Worm (Caenorhabditis elegans) whole organism, late embryonic: ENCODE measurements around the gene sel-2.

Experiments
- C08G9.2 ChIP-seq: sonication (generic microtip); optimal IDR thresholded peaks from 2 replicates; lab custom pipeline; 2016; ENCODE audit warnings: mild to moderate bottlenecking, missing genetic modification characterization, moderate library complexity, missing compliant biosample characterization
- C38D4.7 ChIP-seq: fragments of 200-800 bp; sonication (Bioruptor generic); optimal IDR thresholded peaks from 2 replicates; lab custom pipeline; 2018; ENCODE audit warnings: mild to moderate bottlenecking, missing genetic modification characterization, moderate library complexity, missing compliant biosample characterization
- F13H6.1 ChIP-seq: sonication (generic microtip); optimal IDR thresholded peaks from 2 replicates; lab custom pipeline; 2016; ENCODE audit warnings: missing genetic modification characterization, missing compliant biosample characterization
- K09A11.1 ChIP-seq: sonication (generic microtip); optimal IDR thresholded peaks from 2 replicates; lab custom pipeline; 2017; ENCODE audit warnings: antibody characterized with exemption, mild to moderate bottlenecking, missing genetic modification characterization, missing compliant biosample characterization; ENCODE audit not compliant: insufficient read depth
- Y22D7AL.16 ChIP-seq: sonication (generic microtip); optimal IDR thresholded peaks from 2 replicates; lab custom pipeline; 2016; ENCODE audit warnings: missing genetic modification characterization, missing compliant biosample characterization
- ahr-1 ChIP-seq: sonication (generic microtip); optimal IDR thresholded peaks from 2 replicates; lab custom pipeline; 2016; ENCODE audit warnings: missing genetic modification characterization, missing compliant biosample characterization
- ama-1 ChIP-seq: fragments of 150-350 bp; optimal IDR thresholded peaks from 2 replicates; lab custom pipeline; 2014
- ceh-14 ChIP-seq: sonication (generic microtip); optimal IDR thresholded peaks from 2 replicates; lab custom pipeline; 2016; ENCODE audit warnings: missing genotype, missing genetic modification characterization, missing compliant biosample characterization
- ceh-19 ChIP-seq: fragments of 200-800 bp; sonication (Bioruptor generic); optimal IDR thresholded peaks from 2 replicates; lab custom pipeline; 2018; ENCODE audit warnings: mild to moderate bottlenecking, missing genetic modification characterization, missing compliant biosample characterization
- ceh-30 ChIP-seq: fragments of 150-350 bp; optimal IDR thresholded peaks from 2 replicates; lab custom pipeline; 2014; ENCODE audit warnings: missing biosample characterization, missing genetic modification characterization
- ceh-6 ChIP-seq: fragments of 200-800 bp; sonication (Bioruptor generic); optimal IDR thresholded peaks from 2 replicates; lab custom pipeline; 2018; ENCODE audit warnings: mild to moderate bottlenecking, missing genetic modification characterization, missing compliant biosample characterization
- ceh-9 ChIP-seq: sonication (generic microtip); optimal IDR thresholded peaks from 2 replicates; lab custom pipeline; 2016; ENCODE audit warnings: mild to moderate bottlenecking, missing genetic modification characterization, inconsistent platforms, missing compliant biosample characterization
- che-1 ChIP-seq: sonication (generic microtip); optimal IDR thresholded peaks from 2 replicates; lab custom pipeline; 2016; ENCODE audit warnings: mild to moderate bottlenecking, missing genetic modification characterization, missing compliant biosample characterization
- dmd-4 ChIP-seq: sonication (generic microtip); optimal IDR thresholded peaks from 2 replicates; lab custom pipeline; 2016; ENCODE audit warnings: borderline replicate concordance, missing genetic modification characterization, missing compliant biosample characterization
- dve-1 ChIP-seq: sonication (generic microtip); optimal IDR thresholded peaks from 2 replicates; lab custom pipeline; 2017; ENCODE audit warnings: antibody characterized with exemption, mild to moderate bottlenecking, missing genetic modification characterization, missing compliant biosample characterization
- elt-4 ChIP-seq: sonication (generic microtip); optimal IDR thresholded peaks from 2 replicates; lab custom pipeline; 2016; ENCODE audit warnings: missing genetic modification characterization, missing compliant biosample characterization
- ets-4 ChIP-seq: sonication (generic microtip); optimal IDR thresholded peaks from 2 replicates; lab custom pipeline; 2016; ENCODE audit warnings: missing genetic modification characterization, missing compliant biosample characterization
- eyg-1 ChIP-seq: sonication (generic microtip); optimal IDR thresholded peaks from 2 replicates; lab custom pipeline; 2016; ENCODE audit warnings: missing genotype, missing genetic modification characterization, missing compliant biosample characterization
- fax-1 ChIP-seq: sonication (generic microtip); optimal IDR thresholded peaks from 2 replicates; lab custom pipeline; 2016; ENCODE audit warnings: missing genotype, missing genetic modification characterization, missing compliant biosample characterization
- fkh-10 ChIP-seq: fragments of 150-350 bp; optimal IDR thresholded peaks from 2 replicates; lab custom pipeline; 2014; ENCODE audit warnings: missing biosample characterization, missing genetic modification reagents, missing genetic modification characterization
- fkh-6 ChIP-seq: sonication (generic microtip); optimal IDR thresholded peaks from 2 replicates; lab custom pipeline; 2016; ENCODE audit warnings: missing genetic modification characterization, missing compliant biosample characterization
- gmeb-2 ChIP-seq: sonication (generic microtip); optimal IDR thresholded peaks from 2 replicates; lab custom pipeline; 2016; ENCODE audit warnings: missing genetic modification characterization, inconsistent platforms, missing compliant biosample characterization
- hlh-13 ChIP-seq: fragments of 200-800 bp; sonication (Bioruptor generic); optimal IDR thresholded peaks from 2 replicates; lab custom pipeline; 2018; ENCODE audit warnings: mild to moderate bottlenecking, missing genetic modification characterization, missing compliant biosample characterization
- hlh-30 ChIP-seq: sonication (generic microtip); optimal IDR thresholded peaks from 2 replicates; lab custom pipeline; 2017; ENCODE audit warnings: antibody characterized with exemption, missing genetic modification characterization, missing compliant biosample characterization; ENCODE audit not compliant: insufficient read depth
- hlh-6 ChIP-seq: sonication (generic microtip); optimal IDR thresholded peaks from 2 replicates; lab custom pipeline; 2016; ENCODE audit warnings: missing genotype, missing genetic modification characterization, missing compliant biosample characterization
- hlh-8 ChIP-seq: sonication (generic microtip); optimal IDR thresholded peaks from 2 replicates; lab custom pipeline; 2016; ENCODE audit warnings: missing genotype, missing genetic modification characterization, missing compliant biosample characterization
- madf-2 ChIP-seq: sonication (generic microtip); optimal IDR thresholded peaks from 2 replicates; lab custom pipeline; 2017; ENCODE audit warnings: missing genetic modification characterization, missing compliant biosample characterization
- nfya-1 ChIP-seq: sonication (generic microtip); optimal IDR thresholded peaks from 2 replicates; lab custom pipeline; 2017; ENCODE audit warnings: missing genetic modification characterization, mild to moderate bottlenecking, missing compliant biosample characterization, antibody characterized with exemption, moderate library complexity
- npax-4 ChIP-seq: sonication (generic microtip); optimal IDR thresholded peaks from 2 replicates; lab custom pipeline; 2016; ENCODE audit warnings: missing genetic modification characterization, missing compliant biosample characterization
- odd-2 ChIP-seq: sonication (generic microtip); optimal IDR thresholded peaks from 2 replicates; lab custom pipeline; 2017; ENCODE audit warnings: antibody characterized with exemption, mild to moderate bottlenecking, missing genetic modification characterization, missing compliant biosample characterization
- pag-3 ChIP-seq: sonication (generic microtip); optimal IDR thresholded peaks from 2 replicates; lab custom pipeline; 2016; ENCODE audit warnings: missing compliant biosample characterization, missing genetic modification characterization, borderline replicate concordance
- pat-9 ChIP-seq: fragments of 200-800 bp; sonication (Bioruptor generic); optimal IDR thresholded peaks from 2 replicates; lab custom pipeline; 2018; ENCODE audit warnings: mild to moderate bottlenecking, missing genetic modification characterization, moderate library complexity, missing compliant biosample characterization
- pha-2 ChIP-seq: sonication (generic microtip); optimal IDR thresholded peaks from 2 replicates; lab custom pipeline; 2017; ENCODE audit warnings: mild to moderate bottlenecking, missing genetic modification characterization, missing compliant biosample characterization
- pqm-1 ChIP-seq: sonication (generic microtip); optimal IDR thresholded peaks from 2 replicates; lab custom pipeline; 2016; ENCODE audit warnings: missing genetic modification characterization, missing compliant biosample characterization
- pros-1 ChIP-seq: fragments of 150-350 bp; optimal IDR thresholded peaks from 2 replicates; lab custom pipeline; 2014; ENCODE audit warnings: missing biosample characterization, missing genetic modification reagents, missing genetic modification characterization
- ref-2 ChIP-seq: sonication (generic microtip); optimal IDR thresholded peaks from 2 replicates; lab custom pipeline; 2016; ENCODE audit warnings: missing genetic modification characterization, missing compliant biosample characterization
- sdc-2 ChIP-seq: sonication (generic microtip); optimal IDR thresholded peaks from 2 replicates; lab custom pipeline; 2016; ENCODE audit warnings: missing genotype, missing genetic modification characterization, missing compliant biosample characterization
- sox-2 ChIP-seq: fragments of 200-800 bp; sonication (Bioruptor generic); IDR thresholded peaks from 2 replicates; pipeline ENCODE4 v1.3.6; 2022; ENCODE audit warnings: missing genetic modification reagents, missing genetic modification characterization, missing compliant biosample characterization
- tbx-2 ChIP-seq: sonication (generic microtip); optimal IDR thresholded peaks from 2 replicates; lab custom pipeline; 2016; ENCODE audit warnings: missing genetic modification characterization, missing compliant biosample characterization
- ttx-3 ChIP-seq: sonication (generic microtip); optimal IDR thresholded peaks from 2 replicates; lab custom pipeline; 2016; ENCODE audit warnings: missing genetic modification reagents, missing genetic modification characterization, missing compliant biosample characterization
- unc-3 ChIP-seq, 2 experiments: fragments of 200-800 bp in 1 of 2; sonication (Bioruptor generic) in 1 of 2; sonication (generic microtip) in 1 of 2; conservative IDR thresholded peaks in 1 of 2; optimal IDR thresholded peaks in 1 of 2; 2 replicates each; pipeline versions ENCODE4 v1.3.6 to Lab custom; 2016 to 2022; ENCODE audit warnings: missing compliant biosample characterization in 2 of 2, missing genetic modification characterization in 2 of 2, missing genetic modification reagents in 1 of 2
- unc-42 ChIP-seq: sonication (generic microtip); optimal IDR thresholded peaks from 2 replicates; lab custom pipeline; 2016; ENCODE audit warnings: missing genotype, missing genetic modification characterization, missing compliant biosample characterization
- zip-5 ChIP-seq: sonication (generic microtip); optimal IDR thresholded peaks from 2 replicates; lab custom pipeline; 2016; ENCODE audit warnings: missing genetic modification characterization, missing compliant biosample characterization
- ztf-16 ChIP-seq: sonication (generic microtip); optimal IDR thresholded peaks from 2 replicates; lab custom pipeline; 2017; ENCODE audit warnings: missing genetic modification characterization, missing compliant biosample characterization

Gene sel-2

DNA sequence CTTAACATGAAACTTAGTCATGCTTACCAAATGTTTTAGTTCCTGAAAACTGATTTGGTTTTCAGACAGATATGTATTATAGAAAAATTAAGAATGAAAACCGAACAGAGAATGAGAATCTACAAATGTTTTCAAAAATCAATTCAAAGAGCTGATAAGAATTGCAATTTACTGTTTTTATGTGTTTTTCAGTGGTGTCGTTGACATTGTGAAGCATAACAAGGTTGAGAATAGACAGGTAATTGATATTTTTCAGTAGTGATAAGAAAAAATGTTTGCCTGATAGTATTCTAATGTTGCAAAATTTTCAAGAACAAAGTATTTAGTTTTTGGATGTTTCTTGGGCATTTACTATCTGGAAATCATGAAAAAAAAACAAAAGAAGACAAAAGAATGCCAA is 31.1 kb upstream of the sel-2 start, which contains the start of gene pfas-1:
TSS of gene pfas-1 (minus strand) at position 49 of the 400 bp plus-strand sequence.
- TF ChIP-seq hlh-6 (no peak), sox-2 (GFP tag; lab: Robert Waterston, UW) (no peak), ets-4 (no peak), odd-2 (tag; lab: Kevin White, UChicago) (no peak), hlh-13 (GFP tag; lab: Kevin White, UChicago) (no peak), dve-1 (tag; lab: Kevin White, UChicago) (no peak), F13H6.1 (tag; lab: Kevin White, UChicago) (no peak), unc-42 (tag; lab: Kevin White, UChicago) (no peak), unc-3 (GFP tag; conservative IDR thresholded peaks at IDR 0.05; lab: Robert Waterston, UW) (no peak), unc-3 (tag; optimal IDR thresholded peaks at IDR 0.05; lab: Kevin White, UChicago) (no peak)

DNA sequence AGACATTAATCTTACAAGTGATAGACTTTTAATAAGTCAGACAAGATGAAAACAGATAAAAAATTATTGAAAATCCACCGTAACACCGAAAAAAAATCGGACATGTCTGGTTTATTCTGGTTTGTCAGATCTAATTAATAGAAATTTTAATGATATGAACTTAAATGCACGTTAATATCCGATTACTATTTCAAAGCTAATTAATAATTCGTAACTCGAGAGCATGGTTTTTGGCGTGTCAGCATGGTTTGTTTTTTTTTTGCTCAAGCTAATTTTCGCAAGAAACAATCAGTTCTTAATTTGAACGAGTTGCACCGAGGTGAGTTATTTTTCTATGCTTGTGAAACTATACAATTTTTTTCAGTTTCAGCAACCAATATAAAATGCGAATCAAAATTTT is 22.8 kb upstream of the sel-2 start, which contains the start of gene clec-153:
TSS of gene clec-153 (plus strand) at position 301 of the 400 bp plus-strand sequence.
- TF ChIP-seq hlh-13 (GFP tag; lab: Kevin White, UChicago) (no peak), odd-2 (tag; lab: Kevin White, UChicago) (no peak), tbx-2 (tag; lab: Kevin White, UChicago) (no peak), ceh-6 (GFP tag; lab: Kevin White, UChicago) (no peak), ama-1 (no peak), gmeb-2 (tag; lab: Kevin White, UChicago) (no peak), fkh-6 (no peak), ceh-9 (tag; lab: Kevin White, UChicago) (no peak), K09A11.1 (tag; lab: Kevin White, UChicago) (no peak), pqm-1 (no peak), C08G9.2 (no peak), npax-4 (tag; lab: Kevin White, UChicago) (no peak), sdc-2 (tag; lab: Kevin White, UChicago) (no peak), dmd-4 (tag; lab: Kevin White, UChicago) (no peak), zip-5 (tag; lab: Kevin White, UChicago) (no peak), fax-1 (tag; lab: Kevin White, UChicago) (no peak), pha-2 (tag; lab: Kevin White, UChicago) (no peak), Y22D7AL.16 (tag; lab: Kevin White, UChicago) (no peak), pag-3 (tag; lab: Kevin White, UChicago) (no peak), C38D4.7 (GFP tag; lab: Kevin White, UChicago) (no peak)

DNA sequence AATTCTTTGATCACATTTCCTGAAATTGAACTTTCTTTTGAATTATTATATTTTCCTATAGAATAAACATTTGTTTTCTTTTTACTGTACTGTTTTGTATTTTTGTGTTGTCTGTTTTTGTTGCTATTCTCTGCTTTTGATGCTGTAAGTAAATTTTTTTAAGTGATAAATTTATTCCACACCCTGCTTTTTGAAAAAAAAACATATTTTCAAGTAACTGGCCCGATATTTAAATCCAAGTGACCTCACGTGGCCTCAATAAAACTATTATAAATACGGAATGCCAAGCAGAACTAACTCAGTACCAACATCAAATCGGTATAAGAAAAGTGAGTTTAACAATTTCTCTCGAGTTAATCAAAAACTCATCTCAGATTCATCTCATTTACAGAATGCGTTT is 16.0 kb upstream of the sel-2 start, which contains the start of gene clec-151:
TSS of gene clec-151 (plus strand) at position 301 of the 400 bp plus-strand sequence.
- TF ChIP-seq madf-2 (tag; lab: Kevin White, UChicago) (no peak), che-1 (tag; lab: Kevin White, UChicago) (no peak), ahr-1 (tag; lab: Kevin White, UChicago) (no peak), hlh-8 (no peak)

DNA sequence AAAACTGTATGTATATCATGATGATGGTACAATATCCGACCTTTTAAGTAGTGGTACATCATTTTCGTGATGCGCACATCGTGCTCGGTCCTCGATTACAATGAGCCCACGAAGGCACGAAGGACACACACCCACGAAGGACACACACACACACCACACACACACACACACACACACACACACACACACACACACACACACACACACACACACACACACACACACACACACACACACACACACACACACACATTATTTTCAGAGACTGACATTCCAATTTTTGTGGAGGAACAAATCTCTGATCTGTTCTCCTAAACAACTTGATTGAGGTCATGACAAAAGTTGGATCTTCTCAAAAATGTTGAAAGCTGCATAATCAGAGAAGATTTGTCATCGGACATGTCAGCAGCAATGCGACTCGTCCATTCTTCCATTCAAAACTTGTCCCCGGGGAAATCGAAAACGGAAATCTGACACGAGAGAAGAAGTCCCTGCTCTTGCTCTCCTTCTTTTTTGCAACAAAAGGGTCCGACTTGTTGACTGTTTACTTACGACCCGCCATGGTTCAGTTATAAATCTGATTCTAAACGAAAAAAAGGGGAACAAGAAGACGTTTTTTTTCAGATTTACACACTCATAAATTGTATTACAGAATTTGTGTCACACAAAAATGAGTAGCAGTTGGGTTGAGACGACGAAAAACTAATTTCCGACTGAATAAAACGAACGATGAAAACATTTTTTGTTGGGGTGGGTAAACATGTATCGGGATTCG is 14.2 kb upstream of the sel-2 start:
- peak; percentile 45 for TF ChIP-seq C38D4.7 (GFP tag; lab: Kevin White, UChicago)
- TF ChIP-seq sdc-2 (tag; lab: Kevin White, UChicago) = no peak
- TF ChIP-seq ceh-14 (tag; lab: Kevin White, UChicago) = no peak
- no peak for TF ChIP-seq ttx-3 (tag; lab: Kevin White, UChicago)
- TF ChIP-seq C08G9.2 = no peak
- TF ChIP-seq pha-2 (tag; lab: Kevin White, UChicago) = no peak
- TF ChIP-seq hlh-30 = no peak
- peak; percentile 2 for TF ChIP-seq unc-42 (tag; lab: Kevin White, UChicago)
- no peak for TF ChIP-seq F13H6.1 (tag; lab: Kevin White, UChicago)
- TF ChIP-seq fkh-10 (GFP tag; lab: Kevin White, UChicago) = no peak
- TF ChIP-seq ref-2 (tag; lab: Kevin White, UChicago) = no peak
- TF ChIP-seq ztf-16 (tag; lab: Kevin White, UChicago) = no peak
- TF ChIP-seq ceh-30 (tag; lab: Kevin White, UChicago) = no peak
- TF ChIP-seq eyg-1 (tag; lab: Kevin White, UChicago) = no peak
- TF ChIP-seq elt-4 (tag; lab: Kevin White, UChicago) = no peak
- TF ChIP-seq pros-1 = no peak
- no peak for TF ChIP-seq npax-4 (tag; lab: Kevin White, UChicago)
- TF ChIP-seq ceh-19 (GFP tag; lab: Kevin White, UChicago) = peak; percentile 61
- TF ChIP-seq gmeb-2 (tag; lab: Kevin White, UChicago) = peak; percentile 28
- TF ChIP-seq nfya-1 = no peak
- TF ChIP-seq pat-9 = no peak
